Fruit fly (Drosophila melanogaster): ENCODE results near the gene slou.

The slou gene

DNA sequence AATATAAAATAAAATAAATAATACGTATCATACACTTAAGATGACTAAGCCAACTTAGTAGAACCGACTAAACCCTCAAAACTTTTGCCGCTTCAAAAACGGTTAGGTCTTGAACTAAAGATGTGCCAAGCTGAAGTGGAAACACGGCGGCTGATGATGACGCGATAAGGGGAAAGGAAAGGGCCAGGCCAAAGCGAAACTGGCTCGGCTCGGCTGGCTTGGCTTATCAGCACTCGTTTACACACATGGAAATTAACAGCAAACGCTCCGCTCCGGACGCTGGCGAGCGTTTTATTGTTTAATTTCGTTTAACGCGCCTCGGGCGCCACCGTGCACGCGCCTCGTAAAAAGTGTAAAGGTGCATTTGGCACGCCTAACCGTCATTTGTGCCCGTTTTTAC lies 25.7 kb upstream of the slou start (continued):
- TF ChIP-seq CG32767 (GFP tag; IDR thresholded peaks at IDR 0.05) (no peak), CG11504 (tag; optimal IDR thresholded peaks at IDR 0.05) (no peak), Oli (tag; optimal IDR thresholded peaks at IDR 0.05) (no peak), Usf (GFP tag; optimal IDR thresholded peaks at IDR 0.05) (no peak), Doc3 (GFP tag; IDR thresholded peaks at IDR 0.05; ENCODE audit: partially characterized antibody) (no peak), zen2 (GFP tag; IDR thresholded peaks at IDR 0.05; ENCODE audit: partially characterized antibody) (no peak), chinmo (GFP tag; IDR thresholded peaks at IDR 0.05; ENCODE audit: partially characterized antibody) (peak; percentile 62; the same call in 2 of the 4 replicates), amos (GFP tag; IDR thresholded peaks at IDR 0.05; ENCODE audit: partially characterized antibody) (no peak; the same call in 1 of the 2 replicates), CG7271 (tag; optimal IDR thresholded peaks at IDR 0.05) (no peak), dati (GFP tag; IDR thresholded peaks at IDR 0.05) (no peak), Sox100B (GFP tag; optimal IDR thresholded peaks at IDR 0.05) (no peak), hth (optimal IDR thresholded peaks at IDR 0.05) (no peak), CG15073 (GFP tag; optimal IDR thresholded peaks at IDR 0.05) (no peak), br (optimal IDR thresholded peaks at IDR 0.05) (no peak), crol (GFP tag; IDR thresholded peaks at IDR 0.05) (peak; percentile 40; the same call in 1 of the 2 replicates), CG9932 (GFP tag; IDR thresholded peaks at IDR 0.05) (no peak), rib (GFP tag; IDR thresholded peaks at IDR 0.05) (0 out of 2 replicates have a peak, but pooled peaks have one; percentile 21), CG7786 (GFP tag; optimal IDR thresholded peaks at IDR 0.05) (no peak), da (GFP tag; optimal IDR thresholded peaks at IDR 0.05) (no peak), Nf-YB (GFP tag; optimal IDR thresholded peaks at IDR 0.05) (no peak), CG33557 (GFP tag; optimal IDR thresholded peaks at IDR 0.05) (no peak), CG10565 (GFP tag; optimal IDR thresholded peaks at IDR 0.05) (no peak), BtbVII (GFP tag; optimal IDR thresholded peaks at IDR 0.05) (no peak), Adf1 (GFP tag; IDR thresholded peaks at IDR 0.05) (peak; percentile 24; the same call in 1 of the 2 replicates), CG4424 (GFP tag; optimal IDR thresholded peaks at IDR 0.05) (no peak), zen (tag; optimal IDR thresholded peaks at IDR 0.05) (no peak), ems (GFP tag; optimal IDR thresholded peaks at IDR 0.05) (no peak), pan (optimal IDR thresholded peaks at IDR 0.05) (no peak), pan (GFP tag; optimal IDR thresholded peaks at IDR 0.05 in 1 of 2, IDR thresholded peaks at IDR 0.05 in 1 of 2) (no peak), CG8765 (GFP tag; IDR thresholded peaks at IDR 0.05) (no peak), ara (GFP tag; IDR thresholded peaks at IDR 0.05) (no peak), CG9876 (GFP tag; optimal IDR thresholded peaks at IDR 0.05) (no peak), CG1602 (GFP tag; optimal IDR thresholded peaks at IDR 0.05) (no peak), HLH4C (GFP tag; IDR thresholded peaks at IDR 0.05; ENCODE audit: partially characterized antibody) (no peak), Ravus (GFP tag; IDR thresholded peaks at IDR 0.05) (no peak), row (GFP tag; IDR thresholded peaks at IDR 0.05) (no peak), CG6765 (GFP tag; optimal IDR thresholded peaks at IDR 0.05) (no peak), CG4328 (GFP tag; optimal IDR thresholded peaks at IDR 0.05) (no peak), Hey (tag; optimal IDR thresholded peaks at IDR 0.05) (peak; percentile 83), twi (tag; optimal IDR thresholded peaks at IDR 0.05) (no peak), CG10366 (GFP tag; IDR thresholded peaks at IDR 0.05) (no peak), CG2199 (GFP tag; IDR thresholded peaks at IDR 0.05) (peak; percentile 36; the same call in 1 of the 3 replicates), schlank (tag; optimal IDR thresholded peaks at IDR 0.05) (no peak), CG18011 (GFP tag; optimal IDR thresholded peaks at IDR 0.05) (no peak), salm (tag; optimal IDR thresholded peaks at IDR 0.05) (no peak), CG13775 (GFP tag; optimal IDR thresholded peaks at IDR 0.05) (no peak), lab (GFP tag; optimal IDR thresholded peaks at IDR 0.05) (peak; percentile 25), insv (GFP tag; optimal IDR thresholded peaks at IDR 0.05) (no peak), Blimp-1 (GFP tag; optimal IDR thresholded peaks at IDR 0.05) (no peak), dysf (GFP tag; IDR thresholded peaks at IDR 0.05) (no peak), Taf1 (GFP tag; IDR thresholded peaks at IDR 0.05) (no peak), grn (GFP tag; optimal IDR thresholded peaks at IDR 0.05) (peak; percentile 66)

Data from whole organism, embryonic.